Worm (Caenorhabditis elegans) whole organism, mixed stage, embryonic: Measurements from ENCODE around the gene Y53F4B.36.

Source experiments
- M03D4.4 ChIP-seq: sonication (generic microtip); optimal IDR thresholded peaks from 2 replicates; lab custom pipeline; 2017; ENCODE audit warnings: mild to moderate bottlenecking, missing genetic modification characterization, missing compliant biosample characterization
- bed-3 ChIP-seq: fragments of 200-800 bp; sonication (Bioruptor generic); optimal IDR thresholded peaks from 3 replicates; lab custom pipeline; 2018; ENCODE audit warnings: mild to moderate bottlenecking, missing genetic modification characterization, moderate library complexity, missing compliant biosample characterization
- blmp-1 ChIP-seq: fragments of 150-350 bp; optimal IDR thresholded peaks from 2 replicates; lab custom pipeline; 2014; ENCODE audit warnings: missing biosample characterization, missing genetic modification characterization
- ceh-39 ChIP-seq: fragments of 150-350 bp; optimal IDR thresholded peaks from 2 replicates; lab custom pipeline; 2014; ENCODE audit warnings: missing biosample characterization, missing genetic modification characterization
- ceh-43 ChIP-seq: fragments of 200-800 bp; sonication (Bioruptor generic); optimal IDR thresholded peaks from 2 replicates; lab custom pipeline; 2018; ENCODE audit warnings: mild to moderate bottlenecking, missing genetic modification characterization, moderate library complexity, missing compliant biosample characterization
- ceh-83 ChIP-seq: fragments of 200-800 bp; sonication (Bioruptor generic); optimal IDR thresholded peaks from 2 replicates; lab custom pipeline; 2018; ENCODE audit warnings: mild to moderate bottlenecking, missing genetic modification characterization, missing compliant biosample characterization
- ces-1 ChIP-seq: fragments of 150-350 bp; optimal IDR thresholded peaks from 2 replicates; lab custom pipeline; 2014; ENCODE audit warnings: missing biosample characterization, missing genetic modification reagents, missing genetic modification characterization
- cnd-1 ChIP-seq: fragments of 200-800 bp; sonication (Bioruptor generic); optimal IDR thresholded peaks from 2 replicates; lab custom pipeline; 2018; ENCODE audit warnings: mild to moderate bottlenecking, missing genetic modification characterization, missing compliant biosample characterization
- drap-1 ChIP-seq: fragments of 200-800 bp; sonication (Bioruptor generic); optimal IDR thresholded peaks from 3 replicates; lab custom pipeline; 2018; ENCODE audit warnings: mild to moderate bottlenecking, missing genetic modification characterization, missing compliant biosample characterization
- elt-1 ChIP-seq: sonication (generic microtip); optimal IDR thresholded peaks from 2 replicates; lab custom pipeline; 2017; ENCODE audit warnings: missing genetic modification characterization, mild to moderate bottlenecking, missing compliant biosample characterization, antibody characterized with exemption, moderate library complexity, borderline replicate concordance; ENCODE audit not compliant: insufficient read depth
- elt-3 ChIP-seq: fragments of 150-350 bp; optimal IDR thresholded peaks from 2 replicates; lab custom pipeline; 2014; ENCODE audit warnings: missing biosample characterization, missing genetic modification characterization
- flh-1 ChIP-seq: fragments of 200-800 bp; sonication (Bioruptor generic); optimal IDR thresholded peaks from 2 replicates; lab custom pipeline; 2018; ENCODE audit warnings: mild to moderate bottlenecking, missing genetic modification characterization, moderate library complexity, missing compliant biosample characterization
- ham-2 ChIP-seq: fragments of 200-800 bp; sonication (Bioruptor generic); optimal IDR thresholded peaks from 2 replicates; lab custom pipeline; 2018; ENCODE audit warnings: mild to moderate bottlenecking, missing genetic modification characterization, missing compliant biosample characterization
- hlh-1 ChIP-seq: fragments of 150-350 bp; optimal IDR thresholded peaks from 2 replicates; lab custom pipeline; 2014; ENCODE audit warnings: missing biosample characterization, missing genetic modification reagents, missing genetic modification characterization
- lin-13 ChIP-seq: fragments of 150-350 bp; optimal IDR thresholded peaks from 2 replicates; lab custom pipeline; 2014; ENCODE audit warnings: missing biosample characterization, missing genetic modification characterization
- lin-32 ChIP-seq: fragments of 200-800 bp; sonication (Bioruptor generic); optimal IDR thresholded peaks from 2 replicates; lab custom pipeline; 2018; ENCODE audit warnings: mild to moderate bottlenecking, missing genetic modification characterization, missing compliant biosample characterization
- lsy-2 ChIP-seq: fragments of 150-350 bp; optimal IDR thresholded peaks from 2 replicates; lab custom pipeline; 2014; ENCODE audit warnings: missing biosample characterization, missing genetic modification characterization
- mab-5 ChIP-seq: fragments of 150-350 bp; optimal IDR thresholded peaks from 2 replicates; lab custom pipeline; 2014; ENCODE audit warnings: missing biosample characterization, missing genetic modification characterization
- mep-1 ChIP-seq: fragments of 150-350 bp; optimal IDR thresholded peaks from 2 replicates; lab custom pipeline; 2017; ENCODE audit warnings: missing biosample characterization, missing genetic modification reagents, missing genetic modification characterization, inconsistent platforms
- mls-2 ChIP-seq: sonication (generic microtip); optimal IDR thresholded peaks from 2 replicates; lab custom pipeline; 2016; ENCODE audit warnings: mild to moderate bottlenecking, missing genetic modification characterization, moderate library complexity, missing compliant biosample characterization
- nhr-12 ChIP-seq: fragments of 150-350 bp; optimal IDR thresholded peaks from 2 replicates; lab custom pipeline; 2014; ENCODE audit warnings: missing biosample characterization, missing genetic modification characterization
- nhr-2 ChIP-seq: fragments of 150-350 bp; optimal IDR thresholded peaks from 2 replicates; lab custom pipeline; 2014; ENCODE audit warnings: missing biosample characterization, missing genetic modification characterization
- nhr-237 ChIP-seq: fragments of 150-350 bp; optimal IDR thresholded peaks from 2 replicates; lab custom pipeline; 2014; ENCODE audit warnings: missing biosample characterization, missing genetic modification characterization
- nhr-28 ChIP-seq: fragments of 150-350 bp; optimal IDR thresholded peaks from 2 replicates; lab custom pipeline; 2014; ENCODE audit warnings: missing biosample characterization, missing genetic modification characterization
- nhr-76 ChIP-seq: sonication (generic microtip); optimal IDR thresholded peaks from 2 replicates; lab custom pipeline; 2017; ENCODE audit warnings: missing biosample characterization, missing genetic modification characterization
- pha-4 ChIP-seq: fragments of 150-350 bp; optimal IDR thresholded peaks from 2 replicates; lab custom pipeline; 2018; ENCODE audit warnings: missing biosample characterization, missing genetic modification reagents, missing genetic modification characterization
- sem-2 ChIP-seq: fragments of 200-800 bp; sonication (Bioruptor generic); optimal IDR thresholded peaks from 2 replicates; lab custom pipeline; 2018; ENCODE audit warnings: mild to moderate bottlenecking, missing genetic modification characterization, missing compliant biosample characterization
- snpc-4 ChIP-seq: fragments of 150-350 bp; optimal IDR thresholded peaks from 2 replicates; lab custom pipeline; 2014; ENCODE audit warnings: missing biosample characterization, missing genetic modification characterization
- sptf-1 ChIP-seq: sonication (generic microtip); optimal IDR thresholded peaks from 2 replicates; lab custom pipeline; 2017; ENCODE audit warnings: mild to moderate bottlenecking, missing genetic modification characterization, moderate library complexity, missing compliant biosample characterization
- tbx-8 ChIP-seq: fragments of 200-800 bp; sonication (Bioruptor generic); optimal IDR thresholded peaks from 2 replicates; lab custom pipeline; 2018; ENCODE audit warnings: mild to moderate bottlenecking, missing genetic modification characterization, moderate library complexity, missing compliant biosample characterization
- unc-120 ChIP-seq: sonication (generic microtip); optimal IDR thresholded peaks from 2 replicates; lab custom pipeline; 2017; ENCODE audit warnings: missing genetic modification characterization, missing compliant biosample characterization; ENCODE audit not compliant: poor library complexity, severe bottlenecking
- unc-39 ChIP-seq: fragments of 150-350 bp; optimal IDR thresholded peaks from 2 replicates; lab custom pipeline; 2014; ENCODE audit warnings: missing biosample characterization, missing genetic modification characterization
- unc-62 ChIP-seq: fragments of 150-350 bp; optimal IDR thresholded peaks from 2 replicates; lab custom pipeline; 2014; ENCODE audit warnings: missing biosample characterization, missing genetic modification reagents, missing genetic modification characterization
- zip-8 ChIP-seq: fragments of 150-350 bp; optimal IDR thresholded peaks from 2 replicates; lab custom pipeline; 2014; ENCODE audit warnings: missing biosample characterization, missing genetic modification characterization
- ztf-11 ChIP-seq: fragments of 150-350 bp; optimal IDR thresholded peaks from 2 replicates; lab custom pipeline; 2014; ENCODE audit warnings: missing biosample characterization, missing genetic modification characterization

Gene Y53F4B.36

ce11 chrII:15148442-15148841, 27.3 kb upstream of the Y53F4B.36 start:
- TF ChIP-seq ham-2 (GFP tag; lab: Kevin White, UChicago) = no peak
- no peak for TF ChIP-seq M03D4.4 (tag; lab: Kevin White, UChicago)
- TF ChIP-seq unc-120 (tag; lab: Kevin White, UChicago) = no peak
- TF ChIP-seq mab-5 (tag; lab: Kevin White, UChicago) = no peak
- TF ChIP-seq ceh-43 (GFP tag; lab: Kevin White, UChicago) = no peak
- TF ChIP-seq ceh-39 (tag; lab: Kevin White, UChicago) = no peak
- no peak for TF ChIP-seq nhr-76 (tag; lab: Kevin White, UChicago)
- no peak for TF ChIP-seq elt-1
- no peak for TF ChIP-seq nhr-12 (tag; lab: Kevin White, UChicago)
- no peak for TF ChIP-seq blmp-1 (tag; lab: Kevin White, UChicago)
- no peak for TF ChIP-seq cnd-1 (tag; lab: Kevin White, UChicago)
- no peak for TF ChIP-seq lin-32
- TF ChIP-seq tbx-8 = no peak
- no peak for TF ChIP-seq nhr-2
- no peak for TF ChIP-seq nhr-28 (tag; lab: Kevin White, UChicago)
- TF ChIP-seq zip-8 (tag; lab: Kevin White, UChicago) = no peak
- TF ChIP-seq bed-3 = no peak
- TF ChIP-seq lin-13 = no peak
- no peak for TF ChIP-seq lsy-2 (tag; lab: Kevin White, UChicago)

DNA sequence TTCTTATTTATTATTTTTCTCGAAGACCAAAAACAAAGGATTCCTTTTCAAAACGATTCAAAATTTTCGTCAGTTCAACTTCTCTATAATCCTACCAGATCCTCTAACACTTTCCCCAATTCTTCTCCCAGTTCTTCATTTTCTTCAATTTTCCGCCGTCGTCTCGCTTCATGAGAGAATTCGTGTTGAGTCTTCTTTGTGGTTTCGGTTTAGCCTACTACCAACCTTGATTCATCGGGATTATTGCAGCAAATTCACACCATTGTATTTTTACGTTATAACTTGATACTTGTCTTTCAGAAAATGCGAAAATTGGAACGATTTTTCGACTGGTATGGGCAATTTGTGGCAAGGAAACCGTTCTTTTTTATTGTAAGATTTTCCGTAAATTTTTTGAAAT, 17.9 kb upstream of the Y53F4B.36 start, which contains the start of gene ptr-20:
Gene ptr-20, plus strand, starts transcription at position 301 of the 400 bp plus-strand sequence.
- no peak for TF ChIP-seq nhr-28 (tag; lab: Kevin White, UChicago)
- no peak for TF ChIP-seq blmp-1 (tag; lab: Kevin White, UChicago)
- no peak for TF ChIP-seq ces-1 (GFP tag; lab: Kevin White, UChicago)
- TF ChIP-seq cnd-1 (tag; lab: Kevin White, UChicago) = no peak
- no peak for TF ChIP-seq tbx-8
- no peak for TF ChIP-seq sem-2 (GFP tag; lab: Kevin White, UChicago)
- TF ChIP-seq lin-32 = no peak
- no peak for TF ChIP-seq lin-13
- no peak for TF ChIP-seq ham-2 (GFP tag; lab: Kevin White, UChicago)
- TF ChIP-seq drap-1 (GFP tag; lab: Kevin White, UChicago) = no peak
- TF ChIP-seq nhr-12 (tag; lab: Kevin White, UChicago) = no peak
- no peak for TF ChIP-seq unc-120 (tag; lab: Kevin White, UChicago)
- no peak for TF ChIP-seq unc-62 (GFP tag; lab: Kevin White, UChicago)
- no peak for TF ChIP-seq bed-3
- no peak for TF ChIP-seq pha-4 (tag; lab: Kevin White, UChicago)
- TF ChIP-seq ztf-11 = no peak
- no peak for TF ChIP-seq nhr-237

DNA sequence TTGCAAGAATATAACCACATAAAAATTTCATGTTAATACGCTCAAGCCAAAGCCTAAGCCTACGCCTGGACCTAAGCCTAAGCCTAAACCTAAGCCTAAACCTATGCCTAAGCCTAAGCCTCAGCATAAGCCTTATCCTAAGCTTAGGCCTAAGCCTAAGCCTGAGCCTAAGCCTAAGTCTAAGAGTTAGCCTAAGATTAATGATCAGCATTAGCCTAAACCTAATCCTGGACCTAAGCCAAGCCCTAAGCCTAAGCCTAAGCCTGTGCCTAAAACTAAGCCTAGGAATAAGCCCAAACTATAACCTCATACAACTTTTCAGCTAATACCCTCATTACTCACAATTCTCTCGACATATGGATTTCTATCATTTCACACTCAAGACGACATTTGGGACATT, 17.4 kb upstream of the Y53F4B.36 start:
- TF ChIP-seq lin-32 (no peak), sptf-1 (tag; lab: Kevin White, UChicago) (no peak), nhr-76 (tag; lab: Kevin White, UChicago) (no peak), nhr-237 (no peak), bed-3 (no peak), unc-120 (tag; lab: Kevin White, UChicago) (no peak), snpc-4 (no peak), hlh-1 (tag; lab: Kevin White, UChicago) (no peak), elt-3 (no peak), drap-1 (GFP tag; lab: Kevin White, UChicago) (no peak), cnd-1 (tag; lab: Kevin White, UChicago) (no peak)

- TF ChIP-seq ham-2 (GFP tag; lab: Kevin White, UChicago) = no peak
- TF ChIP-seq unc-120 (tag; lab: Kevin White, UChicago) = no peak
- no peak for TF ChIP-seq unc-39 (tag; lab: Kevin White, UChicago)
- no peak for TF ChIP-seq ceh-39 (tag; lab: Kevin White, UChicago)
Observed at ce11 chrII:15164453-15164852, 11.3 kb upstream of the Y53F4B.36 start, which contains the start of gene gst-26. Gene gst-26 (minus strand): TSS chrII:15164553.

- TF ChIP-seq cnd-1 (tag; lab: Kevin White, UChicago) (peak; percentile 92), M03D4.4 (tag; lab: Kevin White, UChicago) (peak; percentile 92), unc-62 (GFP tag; lab: Kevin White, UChicago) (peak; percentile 42), bed-3 (peak; percentile 72), nhr-76 (tag; lab: Kevin White, UChicago) (no peak), ham-2 (GFP tag; lab: Kevin White, UChicago) (peak; percentile 67), tbx-8 (peak; percentile 85), blmp-1 (tag; lab: Kevin White, UChicago) (no peak), snpc-4 (no peak), mls-2 (tag; lab: Kevin White, UChicago) (peak; percentile 92), zip-8 (tag; lab: Kevin White, UChicago) (no peak), nhr-237 (no peak), nhr-2 (no peak), lsy-2 (tag; lab: Kevin White, UChicago) (peak; percentile 22), nhr-12 (tag; lab: Kevin White, UChicago) (peak; percentile 22), drap-1 (GFP tag; lab: Kevin White, UChicago) (peak; percentile 90), ces-1 (GFP tag; lab: Kevin White, UChicago) (no peak), flh-1 (peak; percentile 76), hlh-1 (tag; lab: Kevin White, UChicago) (peak; percentile 44), ceh-43 (GFP tag; lab: Kevin White, UChicago) (peak; percentile 79), unc-39 (tag; lab: Kevin White, UChicago) (no peak), mab-5 (tag; lab: Kevin White, UChicago) (no peak), ztf-11 (no peak), sem-2 (GFP tag; lab: Kevin White, UChicago) (peak; percentile 79), unc-120 (tag; lab: Kevin White, UChicago) (peak; percentile 65), nhr-28 (tag; lab: Kevin White, UChicago) (peak; percentile 33), elt-3 (no peak), ceh-83 (GFP tag; lab: Kevin White, UChicago) (peak; percentile 87), elt-1 (peak; percentile 36), mep-1 (peak; percentile 51)
Observed at ce11 chrII:15165681-15166235, 10.0 kb upstream of the Y53F4B.36 start, which contains the start of gene gst-27. Gene gst-27 (minus strand): TSS chrII:15165731.
